Worm (Caenorhabditis elegans) whole organism, L4 larva: Measurements from ENCODE around the gene nuo-1.

ENCODE experiments used
- F26F4.8 ChIP-seq: fragments of 200-800 bp; sonication (Bioruptor generic); conservative IDR thresholded peaks from 2 replicates; pipeline ENCODE4 v1.3.6; 2022; ENCODE audit warnings: missing genetic modification characterization, missing compliant biosample characterization
- F37D6.2 ChIP-seq: sonication (generic microtip); optimal IDR thresholded peaks from 2 replicates; lab custom pipeline; 2016; ENCODE audit warnings: mild to moderate bottlenecking, missing genetic modification characterization, missing compliant biosample characterization
- F44E2.7 ChIP-seq: fragments of 200-800 bp; sonication (Bioruptor generic); IDR thresholded peaks from 2 replicates; pipeline ENCODE4 v2.1.2; 2022; ENCODE audit warnings: missing genetic modification characterization, missing compliant biosample characterization
- F49E8.2 ChIP-seq: sonication (generic microtip); optimal IDR thresholded peaks from 2 replicates; lab custom pipeline; 2016; ENCODE audit warnings: missing compliant biosample characterization, mild to moderate bottlenecking, missing genetic modification characterization, borderline replicate concordance
- R02D3.7 ChIP-seq: fragments of 150-350 bp; sonication (generic microtip); optimal IDR thresholded peaks from 3 replicates; lab custom pipeline; 2014; ENCODE audit warnings: missing biosample characterization, missing genetic modification characterization
- Y105C5A.15 ChIP-seq: fragments of 200-800 bp; sonication (Bioruptor generic); IDR thresholded peaks from 2 replicates; pipeline ENCODE4 v1.3.6; 2022; ENCODE audit warnings: missing genetic modification characterization, missing compliant biosample characterization
- Y48G9A.11 ChIP-seq: fragments of 200-800 bp; sonication (Bioruptor generic); IDR thresholded peaks from 2 replicates; pipeline ENCODE4 v1.3.6; 2022; ENCODE audit warnings: missing genetic modification reagents, missing genetic modification characterization, missing compliant biosample characterization
- Y5F2A.4 ChIP-seq: fragments of 200-800 bp; sonication (Bioruptor generic); optimal IDR thresholded peaks from 2 replicates; lab custom pipeline; 2018; ENCODE audit warnings: mild to moderate bottlenecking, missing genetic modification characterization, missing compliant biosample characterization
- Y75B8A.6 ChIP-seq: fragments of 200-800 bp; sonication (Bioruptor generic); IDR thresholded peaks from 2 replicates; pipeline ENCODE4 v1.3.6; 2022; ENCODE audit warnings: missing genetic modification reagents, missing genetic modification characterization, missing compliant biosample characterization
- ZK546.5 ChIP-seq, 2 experiments: sonication (generic microtip); optimal IDR thresholded peaks; 2 replicates each; lab custom pipeline; 2017; ENCODE audit warnings: missing biosample characterization in 2 of 2, missing genetic modification characterization in 2 of 2
- aly-2 ChIP-seq: sonication (generic microtip); optimal IDR thresholded peaks from 2 replicates; lab custom pipeline; 2018; ENCODE audit warnings: missing biosample characterization, missing genetic modification characterization
- attf-4 ChIP-seq: sonication (generic microtip); optimal IDR thresholded peaks from 3 replicates; lab custom pipeline; 2017; ENCODE audit warnings: missing biosample characterization, missing genetic modification characterization
- ceh-62 ChIP-seq: sonication (generic microtip); optimal IDR thresholded peaks from 2 replicates; lab custom pipeline; 2017; ENCODE audit warnings: missing biosample characterization, missing genetic modification characterization
- ctbp-1 ChIP-seq: fragments of 200-800 bp; sonication (Bioruptor generic); IDR thresholded peaks from 2 replicates; pipeline ENCODE4 v1.3.6; 2022; ENCODE audit warnings: missing genetic modification reagents, missing genetic modification characterization, missing compliant biosample characterization
- daf-16 ChIP-seq, 3 experiments: sonication (generic microtip); optimal IDR thresholded peaks; 2 replicates each; lab custom pipeline; 2016 to 2017; ENCODE audit warnings: missing genetic modification characterization in 3 of 3, missing genetic modification reagents in 3 of 3, mild to moderate bottlenecking in 2 of 3, missing compliant biosample characterization in 2 of 3, missing biosample characterization in 1 of 3, moderate library complexity in 1 of 3
- daf-19 ChIP-seq: fragments of 200-800 bp; sonication (Bioruptor generic); conservative IDR thresholded peaks from 2 replicates; pipeline ENCODE4 v1.3.6; 2022; ENCODE audit warnings: missing genetic modification characterization, missing compliant biosample characterization
- daf-8 ChIP-seq: fragments of 200-800 bp; sonication (Bioruptor generic); IDR thresholded peaks from 2 replicates; pipeline ENCODE4 v1.3.6; 2022; ENCODE audit warnings: missing genetic modification characterization, missing compliant biosample characterization
- dmd-8 ChIP-seq: fragments of 200-800 bp; sonication (Bioruptor generic); IDR thresholded peaks from 2 replicates; pipeline ENCODE4 v1.3.6; 2022; ENCODE audit warnings: missing genetic modification characterization, missing compliant biosample characterization
- dve-1 ChIP-seq: sonication (generic microtip); optimal IDR thresholded peaks from 2 replicates; lab custom pipeline; 2017; ENCODE audit warnings: antibody characterized with exemption, mild to moderate bottlenecking, missing genetic modification characterization, missing compliant biosample characterization; ENCODE audit not compliant: insufficient read depth
- egl-43 ChIP-seq: fragments of 200-800 bp; sonication (Bioruptor generic); IDR thresholded peaks from 2 replicates; pipeline ENCODE4 v1.3.6; 2022; ENCODE audit warnings: missing genetic modification reagents, missing genetic modification characterization, missing compliant biosample characterization
- fos-1 ChIP-seq: fragments of 150-350 bp; optimal IDR thresholded peaks from 2 replicates; lab custom pipeline; 2014; ENCODE audit warnings: missing biosample characterization, missing genetic modification characterization
- gei-8 ChIP-seq: fragments of 200-800 bp; sonication (Bioruptor generic); optimal IDR thresholded peaks from 2 replicates; lab custom pipeline; 2018; ENCODE audit warnings: mild to moderate bottlenecking, missing genetic modification characterization, missing compliant biosample characterization
- hif-1 ChIP-seq, 2 experiments: sonication (generic microtip); optimal IDR thresholded peaks; 2 replicates each; lab custom pipeline; 2016 to 2017; ENCODE audit warnings: missing compliant biosample characterization in 2 of 2, missing genetic modification characterization in 2 of 2, missing genetic modification reagents in 2 of 2, missing genotype in 2 of 2, mild to moderate bottlenecking in 1 of 2
- hmg-1.1 ChIP-seq: fragments of 200-800 bp; sonication (Bioruptor generic); IDR thresholded peaks from 2 replicates; pipeline ENCODE4 v1.3.6; 2022; ENCODE audit warnings: missing genetic modification reagents, missing genetic modification characterization, missing compliant biosample characterization
- jun-1 ChIP-seq: fragments of 150-350 bp; optimal IDR thresholded peaks from 2 replicates; lab custom pipeline; 2014; ENCODE audit warnings: missing biosample characterization, missing genetic modification reagents, missing genetic modification characterization
- lin-29 ChIP-seq: fragments of 200-800 bp; sonication (Bioruptor generic); IDR thresholded peaks from 2 replicates; pipeline ENCODE4 v1.3.6; 2022; ENCODE audit warnings: missing genetic modification reagents, missing genetic modification characterization, missing compliant biosample characterization
- lir-3 ChIP-seq: sonication (generic microtip); optimal IDR thresholded peaks from 2 replicates; lab custom pipeline; 2016; ENCODE audit warnings: mild to moderate bottlenecking, missing genetic modification characterization, missing compliant biosample characterization
- madf-9 ChIP-seq: fragments of 200-800 bp; sonication (Bioruptor generic); conservative IDR thresholded peaks from 2 replicates; pipeline ENCODE4 v1.3.6; 2022; ENCODE audit warnings: missing genetic modification reagents, missing genetic modification characterization, missing compliant biosample characterization
- mdl-1 ChIP-seq, 2 experiments: fragments of 150-350 bp in 1 of 2; sonication (generic microtip) in 1 of 2; optimal IDR thresholded peaks; 2 replicates each; lab custom pipeline; 2014 to 2017; ENCODE audit warnings: missing biosample characterization in 2 of 2, missing genetic modification characterization in 2 of 2
- mep-1 ChIP-seq: fragments of 150-350 bp; sonication (generic microtip); optimal IDR thresholded peaks from 3 replicates; lab custom pipeline; 2014; ENCODE audit warnings: missing biosample characterization, missing genetic modification characterization
- mes-2 ChIP-seq: sonication (generic microtip); optimal IDR thresholded peaks from 2 replicates; lab custom pipeline; 2016; ENCODE audit warnings: missing genotype, mild to moderate bottlenecking, missing genetic modification characterization, missing compliant biosample characterization; ENCODE audit not compliant: poor library complexity, severe bottlenecking
- mxl-2 ChIP-seq: fragments of 200-800 bp; sonication (Bioruptor generic); conservative IDR thresholded peaks from 2 replicates; pipeline ENCODE4 v1.3.6; 2022; ENCODE audit warnings: missing genetic modification reagents, missing genetic modification characterization, missing compliant biosample characterization
- nhr-102 ChIP-seq: sonication (generic microtip); optimal IDR thresholded peaks from 2 replicates; lab custom pipeline; 2016; ENCODE audit warnings: mild to moderate bottlenecking, missing genetic modification characterization, moderate library complexity, missing compliant biosample characterization
- nhr-25 ChIP-seq: sonication (generic microtip); optimal IDR thresholded peaks from 2 replicates; lab custom pipeline; 2017; ENCODE audit warnings: missing genetic modification characterization, mild to moderate bottlenecking, missing compliant biosample characterization, antibody characterized with exemption, moderate library complexity, borderline replicate concordance; ENCODE audit not compliant: insufficient read depth
- nhr-28 ChIP-seq: fragments of 150-350 bp; optimal IDR thresholded peaks from 2 replicates; lab custom pipeline; 2014; ENCODE audit warnings: missing biosample characterization, missing genetic modification characterization
- nhr-42 ChIP-seq: fragments of 200-800 bp; sonication (Bioruptor generic); IDR thresholded peaks from 2 replicates; pipeline ENCODE4 v1.3.6; 2022; ENCODE audit warnings: missing genetic modification characterization, missing compliant biosample characterization
- pha-4 ChIP-seq, 2 experiments: fragments of 150-350 bp in 1 of 2; fragments of 200-800 bp in 1 of 2; sonication (Bioruptor generic) in 1 of 2; IDR thresholded peaks in 1 of 2; optimal IDR thresholded peaks in 1 of 2; 2 replicates each; pipeline versions ENCODE4 v1.3.6 to Lab custom; 2014 to 2022; ENCODE audit warnings: missing genetic modification characterization in 2 of 2, missing genetic modification reagents in 2 of 2, missing biosample characterization in 1 of 2, missing compliant biosample characterization in 1 of 2
- saeg-2 ChIP-seq: fragments of 200-800 bp; sonication (Bioruptor generic); IDR thresholded peaks from 2 replicates; pipeline ENCODE4 v1.3.6; 2022; ENCODE audit warnings: missing genetic modification reagents, missing genetic modification characterization, missing compliant biosample characterization
- sdz-12 ChIP-seq: fragments of 200-800 bp; sonication (Bioruptor generic); optimal IDR thresholded peaks from 2 replicates; lab custom pipeline; 2018; ENCODE audit warnings: mild to moderate bottlenecking, missing genetic modification characterization, missing compliant biosample characterization
- set-16 ChIP-seq: fragments of 200-800 bp; sonication (Bioruptor generic); IDR thresholded peaks from 2 replicates; pipeline ENCODE4 v1.3.6; 2022; ENCODE audit warnings: missing genetic modification reagents, missing genetic modification characterization, missing compliant biosample characterization
- spr-1 ChIP-seq: sonication (generic microtip); optimal IDR thresholded peaks from 2 replicates; lab custom pipeline; 2016; ENCODE audit warnings: mild to moderate bottlenecking, missing genetic modification characterization, missing compliant biosample characterization
- tag-97 ChIP-seq: fragments of 200-800 bp; sonication (Bioruptor generic); IDR thresholded peaks from 2 replicates; pipeline ENCODE4 v1.3.6; 2022; ENCODE audit warnings: missing genetic modification characterization, missing compliant biosample characterization
- tra-1 ChIP-seq: fragments of 200-800 bp; sonication (Bioruptor generic); IDR thresholded peaks from 2 replicates; pipeline ENCODE4 v1.3.6; 2022; ENCODE audit warnings: missing genetic modification reagents, missing genetic modification characterization, missing compliant biosample characterization
- unc-39 ChIP-seq: sonication (generic microtip); optimal IDR thresholded peaks from 2 replicates; lab custom pipeline; 2017; ENCODE audit warnings: missing biosample characterization, missing genetic modification characterization
- zag-1 ChIP-seq: fragments of 150-350 bp; optimal IDR thresholded peaks from 2 replicates; lab custom pipeline; 2014; ENCODE audit warnings: missing biosample characterization, missing genetic modification characterization
- zfp-2 ChIP-seq: sonication (generic microtip); optimal IDR thresholded peaks from 2 replicates; lab custom pipeline; 2016; ENCODE audit warnings: mild to moderate bottlenecking, missing genetic modification characterization, missing compliant biosample characterization
- zfp-3 ChIP-seq: fragments of 200-800 bp; sonication (Bioruptor generic); conservative IDR thresholded peaks from 2 replicates; pipeline ENCODE4 v1.3.6; 2022; ENCODE audit warnings: missing genetic modification reagents, missing genetic modification characterization, missing compliant biosample characterization
- zip-11 ChIP-seq: fragments of 200-800 bp; sonication (Bioruptor generic); IDR thresholded peaks from 2 replicates; pipeline ENCODE4 v1.3.6; 2022; ENCODE audit warnings: missing genetic modification characterization, missing compliant biosample characterization
- zip-2 ChIP-seq: fragments of 150-350 bp; optimal IDR thresholded peaks from 2 replicates; lab custom pipeline; 2014; ENCODE audit warnings: missing biosample characterization, missing genetic modification characterization
- ztf-11 ChIP-seq: fragments of 150-350 bp; optimal IDR thresholded peaks from 2 replicates; lab custom pipeline; 2014; ENCODE audit warnings: missing biosample characterization, missing genetic modification characterization
- ztf-7 ChIP-seq: fragments of 150-350 bp; optimal IDR thresholded peaks from 2 replicates; lab custom pipeline; 2014; ENCODE audit warnings: missing biosample characterization, missing genetic modification characterization

nuo-1 gene

DNA sequence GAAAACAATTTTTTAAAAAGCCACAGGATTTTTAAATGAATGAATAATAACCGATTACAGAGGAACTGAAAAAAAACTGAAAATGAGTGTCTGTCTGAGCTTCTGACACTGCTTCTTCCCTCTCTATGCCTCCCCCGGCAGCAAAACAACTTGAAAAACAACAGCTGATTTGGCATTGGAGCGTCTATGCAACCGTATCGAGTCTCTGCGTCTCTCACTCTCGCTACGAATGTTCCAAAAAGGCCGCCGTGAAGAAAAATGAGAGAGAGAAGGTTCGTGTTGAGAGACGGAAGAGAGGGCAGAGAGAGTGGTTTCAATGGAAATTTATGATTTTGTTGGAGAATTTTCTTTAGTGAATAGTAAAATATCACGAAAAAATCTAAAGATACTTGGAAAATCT lies 5.4 kb downstream of the nuo-1 start (continued):
- TF ChIP-seq ZK546.5 (tag; optimal IDR thresholded peaks at IDR 0.05; lab: Kevin White, UChicago) (no peak), spr-1 (tag; lab: Kevin White, UChicago) (no peak), dmd-8 (no peak), ceh-62 (tag; lab: Kevin White, UChicago) (no peak), Y48G9A.11 (GFP tag; lab: Robert Waterston, UW) (no peak), nhr-25 (tag; lab: Kevin White, UChicago) (no peak), hmg-1.1 (peak; percentile 37; the same call in 1 of the 2 replicates), lir-3 (tag; lab: Kevin White, UChicago) (no peak), saeg-2 (no peak), hif-1 (tag; optimal IDR thresholded peaks at IDR 0.05; lab: Kevin White, UChicago) (peak in 1 of 2 experiments; percentile 48), pha-4 (GFP tag; IDR thresholded peaks at IDR 0.05; lab: Robert Waterston, UW) (no peak), pha-4 (tag; optimal IDR thresholded peaks at IDR 0.05; lab: Kevin White, UChicago) (peak; percentile 66), madf-9 (GFP tag; lab: Robert Waterston, UW) (no peak), set-16 (GFP tag; lab: Robert Waterston, UW) (no peak), gei-8 (GFP tag; lab: Kevin White, UChicago) (no peak), mxl-2 (GFP tag; lab: Robert Waterston, UW) (no peak), egl-43 (no peak), daf-8 (GFP tag; lab: Robert Waterston, UW) (no peak), zfp-2 (no peak), Y75B8A.6 (GFP tag; lab: Robert Waterston, UW) (no peak), F44E2.7 (GFP tag; lab: Robert Waterston, UW) (no peak), unc-39 (tag; lab: Kevin White, UChicago) (no peak), sdz-12 (no peak), ztf-11 (tag; lab: Kevin White, UChicago) (no peak), mep-1 (peak; percentile 59), nhr-42 (GFP tag; lab: Robert Waterston, UW) (0 out of 2 replicates have a peak, but pooled peaks have one; percentile 11), daf-19 (no peak), ztf-7 (no peak), zfp-3 (GFP tag; lab: Robert Waterston, UW) (no peak), F49E8.2 (tag; lab: Kevin White, UChicago) (no peak), F37D6.2 (tag; lab: Kevin White, UChicago) (no peak), zip-2 (tag; lab: Kevin White, UChicago) (no peak), Y105C5A.15 (GFP tag; lab: Robert Waterston, UW) (no peak), R02D3.7 (tag; lab: Kevin White, UChicago) (no peak), mdl-1 (tag; optimal IDR thresholded peaks at IDR 0.05; lab: Kevin White, UChicago) (no peak), Y5F2A.4 (GFP tag; lab: Kevin White, UChicago) (no peak), ctbp-1 (GFP tag; lab: Robert Waterston, UW) (no peak), tra-1 (GFP tag; lab: Robert Waterston, UW) (no peak), nhr-28 (tag; lab: Kevin White, UChicago) (peak; percentile 77), F26F4.8 (GFP tag; lab: Robert Waterston, UW) (no peak), attf-4 (tag; lab: Kevin White, UChicago) (no peak), dve-1 (tag; lab: Kevin White, UChicago) (peak; percentile 80), tag-97 (GFP tag; lab: Robert Waterston, UW) (no peak), zag-1 (tag; lab: Kevin White, UChicago) (no peak), aly-2 (tag; lab: Kevin White, UChicago) (no peak), nhr-102 (tag; lab: Kevin White, UChicago) (no peak), mes-2 (tag; lab: Kevin White, UChicago) (peak; percentile 76), zip-11 (no peak), lin-29 (GFP tag; lab: Robert Waterston, UW) (no peak), daf-16 (GFP tag; optimal IDR thresholded peaks at IDR 0.05; lab: Kevin White, UChicago) (no peak), daf-16 (tag; optimal IDR thresholded peaks at IDR 0.05; lab: Kevin White, UChicago) (peak; percentile 59), jun-1 (tag; lab: Kevin White, UChicago) (no peak), fos-1 (no peak)
